Worm (Caenorhabditis elegans): Measurements from ENCODE around the gene nhr-51.

DNA sequence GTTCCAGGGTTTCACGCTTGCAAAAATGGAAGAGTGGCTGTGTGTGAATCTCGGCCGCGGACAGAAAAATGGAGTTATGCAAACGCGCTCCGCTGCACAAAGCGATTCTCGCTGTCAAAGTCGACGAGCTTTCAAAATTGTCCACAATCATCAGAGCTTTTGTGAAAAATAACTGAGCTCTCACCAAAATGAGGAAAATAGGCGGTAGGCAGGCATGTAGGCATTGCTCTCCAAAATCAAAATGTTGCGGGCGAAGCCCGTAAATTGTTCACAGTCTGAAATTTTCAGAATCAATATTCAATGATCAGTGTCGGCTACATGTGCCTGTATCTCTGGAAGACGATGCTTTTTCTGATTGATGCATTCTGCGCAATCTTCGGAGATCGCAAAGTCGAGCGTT is 4.9 kb upstream of the nhr-51 start, which contains the start of gene K06B4.4:
- no peak for TF ChIP-seq aly-2 (tag; optimal IDR thresholded peaks at IDR 0.05)
- TF ChIP-seq R02D3.7 (tag; optimal IDR thresholded peaks at IDR 0.05) = no peak
- TF ChIP-seq ztf-11 (tag; optimal IDR thresholded peaks at IDR 0.05) = no peak
- no peak for TF ChIP-seq nhr-76 (tag; optimal IDR thresholded peaks at IDR 0.05)
- no peak for TF ChIP-seq ama-1 (optimal IDR thresholded peaks at IDR 0.05)
- no peak for TF ChIP-seq snpc-4 (tag; optimal IDR thresholded peaks at IDR 0.05)
- no peak for TF ChIP-seq ZK546.5 (tag; optimal IDR thresholded peaks at IDR 0.05)
- no peak for TF ChIP-seq fkh-10 (GFP tag; optimal IDR thresholded peaks at IDR 0.05)
- no peak for TF ChIP-seq lin-39 (tag; optimal IDR thresholded peaks at IDR 0.05)
- no peak for TF ChIP-seq ztf-4 (tag; optimal IDR thresholded peaks at IDR 0.05)
- no peak for TF ChIP-seq unc-39 (tag; optimal IDR thresholded peaks at IDR 0.05)
- no peak for TF ChIP-seq pqm-1 (tag; optimal IDR thresholded peaks at IDR 0.05)
- no peak for TF ChIP-seq pha-4 (tag; optimal IDR thresholded peaks at IDR 0.05)
- no peak for TF ChIP-seq nhr-11 (tag; optimal IDR thresholded peaks at IDR 0.05)
